Worm (Caenorhabditis elegans) whole organism, young adult: ENCODE data around the gene srx-28.

Experiments
- F23B12.7 ChIP-seq: sonication (generic microtip); optimal IDR thresholded peaks from 2 replicates; lab custom pipeline; 2017; ENCODE audit warnings: missing genetic modification characterization, mild to moderate bottlenecking, missing compliant biosample characterization, antibody characterized with exemption, moderate library complexity; ENCODE audit not compliant: insufficient read depth
- F39B2.1 ChIP-seq: fragments of 200-800 bp; sonication (Bioruptor generic); IDR thresholded peaks from 2 replicates; pipeline ENCODE4 v1.3.6; 2022; ENCODE audit warnings: missing genetic modification reagents, missing genetic modification characterization, missing compliant biosample characterization
- F49E8.2 ChIP-seq: sonication (generic microtip); optimal IDR thresholded peaks from 3 replicates; lab custom pipeline; 2017; ENCODE audit warnings: missing genetic modification characterization, mild to moderate bottlenecking, missing compliant biosample characterization, antibody characterized with exemption, moderate library complexity; ENCODE audit not compliant: insufficient read depth
- F52B5.7 ChIP-seq: sonication (generic microtip); optimal IDR thresholded peaks from 2 replicates; lab custom pipeline; 2016; ENCODE audit warnings: mild to moderate bottlenecking, missing genetic modification characterization, missing compliant biosample characterization
- F55B11.4 ChIP-seq: sonication (generic microtip); optimal IDR thresholded peaks from 2 replicates; lab custom pipeline; 2016; ENCODE audit warnings: missing compliant biosample characterization, missing genetic modification characterization, borderline replicate concordance; ENCODE audit not compliant: insufficient read depth
- T07F8.4 ChIP-seq: sonication (generic microtip); optimal IDR thresholded peaks from 2 replicates; lab custom pipeline; 2016; ENCODE audit warnings: mild to moderate bottlenecking, missing genetic modification characterization, moderate library complexity, missing compliant biosample characterization
- T26A5.8 ChIP-seq: sonication (generic microtip); optimal IDR thresholded peaks from 2 replicates; lab custom pipeline; 2016; ENCODE audit warnings: missing genetic modification characterization, missing compliant biosample characterization
- Y53G8AR.9 ChIP-seq: fragments of 200-800 bp; sonication (Bioruptor generic); conservative IDR thresholded peaks from 2 replicates; pipeline ENCODE4 v1.3.6; 2022; ENCODE audit warnings: missing genetic modification reagents, missing genetic modification characterization, missing compliant biosample characterization
- Y67H2A.10 ChIP-seq: fragments of 200-800 bp; sonication (Bioruptor generic); conservative IDR thresholded peaks from 2 replicates; pipeline ENCODE4 v1.3.6; 2022; ENCODE audit warnings: missing genetic modification reagents, missing genetic modification characterization, missing compliant biosample characterization
- Y95B8A.8 ChIP-seq: fragments of 200-800 bp; sonication (Bioruptor generic); IDR thresholded peaks from 2 replicates; pipeline ENCODE4 v1.3.6; 2022; ENCODE audit warnings: missing genetic modification reagents, missing genetic modification characterization, missing compliant biosample characterization
- ZK185.1 ChIP-seq: sonication (generic microtip); optimal IDR thresholded peaks from 2 replicates; lab custom pipeline; 2016; ENCODE audit warnings: mild to moderate bottlenecking, missing genetic modification characterization, missing compliant biosample characterization; ENCODE audit not compliant: poor library complexity, severe bottlenecking
- cebp-1 ChIP-seq, 2 experiments: fragments of 200-800 bp in 1 of 2; sonication (Bioruptor generic) in 1 of 2; sonication (generic microtip) in 1 of 2; IDR thresholded peaks in 1 of 2; optimal IDR thresholded peaks in 1 of 2; 2 replicates each; pipeline versions ENCODE4 v1.3.6 to Lab custom; 2017 to 2022; ENCODE audit warnings: missing compliant biosample characterization in 2 of 2, missing genetic modification characterization in 2 of 2, mild to moderate bottlenecking in 1 of 2, missing genetic modification reagents in 1 of 2, moderate library complexity in 1 of 2
- efl-1 ChIP-seq: fragments of 150-350 bp; optimal IDR thresholded peaks from 2 replicates; lab custom pipeline; 2014; ENCODE audit warnings: missing biosample characterization, missing genetic modification reagents, missing genetic modification characterization
- egl-44 ChIP-seq: fragments of 200-800 bp; sonication (Bioruptor generic); IDR thresholded peaks from 2 replicates; pipeline ENCODE4 v1.3.6; 2022; ENCODE audit warnings: missing genetic modification reagents, missing genetic modification characterization, missing compliant biosample characterization
- egrh-3 ChIP-seq: fragments of 200-800 bp; sonication (Bioruptor generic); IDR thresholded peaks from 2 replicates; pipeline ENCODE4 v1.3.6; 2022; ENCODE audit warnings: missing genetic modification reagents, missing genetic modification characterization, missing compliant biosample characterization
- ekl-4 ChIP-seq: fragments of 200-800 bp; sonication (Bioruptor generic); IDR thresholded peaks from 2 replicates; pipeline ENCODE4 v1.3.6; 2022; ENCODE audit warnings: missing genetic modification reagents, missing genetic modification characterization, missing compliant biosample characterization
- him-1 ChIP-seq: sonication (generic microtip); optimal IDR thresholded peaks from 2 replicates; lab custom pipeline; 2016; ENCODE audit warnings: missing genotype, missing genetic modification reagents, missing genetic modification characterization, missing compliant biosample characterization
- hlh-26 ChIP-seq: fragments of 200-800 bp; sonication (Bioruptor generic); conservative IDR thresholded peaks from 2 replicates; pipeline ENCODE4 v1.3.6; 2022; ENCODE audit warnings: missing genetic modification reagents, missing genetic modification characterization, missing compliant biosample characterization
- hmg-20 ChIP-seq: fragments of 200-800 bp; sonication (Bioruptor generic); IDR thresholded peaks from 2 replicates; pipeline ENCODE4 v1.3.6; 2022; ENCODE audit warnings: missing genetic modification reagents, missing genetic modification characterization, missing compliant biosample characterization
- let-607 ChIP-seq, 2 experiments: fragments of 200-800 bp in 1 of 2; sonication (Bioruptor generic) in 1 of 2; sonication (generic microtip) in 1 of 2; optimal IDR thresholded peaks; 2 replicates each; lab custom pipeline; 2016 to 2018; ENCODE audit warnings: mild to moderate bottlenecking in 2 of 2, missing compliant biosample characterization in 2 of 2, missing genetic modification characterization in 2 of 2, moderate library complexity in 2 of 2, missing genotype in 1 of 2
- lin-35 ChIP-seq, 3 experiments: fragments of 150-350 bp in 2 of 3; sonication (generic microtip) in 1 of 3; optimal IDR thresholded peaks; 2 replicates each; lab custom pipeline; 2014 to 2018; ENCODE audit warnings: missing biosample characterization in 3 of 3, missing genetic modification characterization in 3 of 3, missing genetic modification reagents in 3 of 3
- lin-40 ChIP-seq: sonication (generic microtip); optimal IDR thresholded peaks from 2 replicates; lab custom pipeline; 2016; ENCODE audit warnings: missing genetic modification characterization, mild to moderate bottlenecking, missing compliant biosample characterization, missing genotype, missing genetic modification reagents
- lin-54 ChIP-seq: fragments of 200-800 bp; sonication (Bioruptor generic); optimal IDR thresholded peaks from 2 replicates; lab custom pipeline; 2018; ENCODE audit warnings: mild to moderate bottlenecking, missing genetic modification characterization, missing compliant biosample characterization
- lir-1 ChIP-seq: fragments of 200-800 bp; sonication (Bioruptor generic); conservative IDR thresholded peaks from 2 replicates; pipeline ENCODE4 v1.3.6; 2022; ENCODE audit warnings: missing genetic modification reagents, missing genetic modification characterization, missing compliant biosample characterization
- lsy-27 ChIP-seq: sonication (generic microtip); optimal IDR thresholded peaks from 2 replicates; lab custom pipeline; 2017; ENCODE audit warnings: missing genetic modification characterization, mild to moderate bottlenecking, missing compliant biosample characterization, antibody characterized with exemption, missing genotype, borderline replicate concordance; ENCODE audit not compliant: insufficient read depth
- madf-3 ChIP-seq: fragments of 200-800 bp; sonication (Bioruptor generic); IDR thresholded peaks from 2 replicates; pipeline ENCODE4 v1.3.6; 2022; ENCODE audit warnings: missing genetic modification reagents, missing genetic modification characterization, missing compliant biosample characterization
- madf-6 ChIP-seq: fragments of 200-800 bp; sonication (Bioruptor generic); IDR thresholded peaks from 2 replicates; pipeline ENCODE4 v1.3.6; 2022; ENCODE audit warnings: missing genetic modification reagents, missing genetic modification characterization, missing compliant biosample characterization
- mes-4 ChIP-seq: sonication (generic microtip); optimal IDR thresholded peaks from 2 replicates; lab custom pipeline; 2016; ENCODE audit warnings: missing genotype, missing genetic modification characterization, missing compliant biosample characterization
- mxl-1 ChIP-seq: sonication (generic microtip); optimal IDR thresholded peaks from 2 replicates; lab custom pipeline; 2016; ENCODE audit warnings: missing genetic modification characterization, missing compliant biosample characterization
- nhr-179 ChIP-seq: sonication (generic microtip); optimal IDR thresholded peaks from 2 replicates; lab custom pipeline; 2016; ENCODE audit warnings: mild to moderate bottlenecking, missing genetic modification characterization, missing compliant biosample characterization
- nhr-80 ChIP-seq: sonication (generic microtip); optimal IDR thresholded peaks from 2 replicates; lab custom pipeline; 2016; ENCODE audit warnings: missing genetic modification characterization, missing compliant biosample characterization
- pbrm-1 ChIP-seq: fragments of 200-800 bp; sonication (Bioruptor generic); IDR thresholded peaks from 2 replicates; pipeline ENCODE4 v1.3.6; 2022; ENCODE audit warnings: missing genetic modification reagents, missing genetic modification characterization, missing compliant biosample characterization
- rcor-1 ChIP-seq: fragments of 200-800 bp; sonication (Bioruptor generic); IDR thresholded peaks from 2 replicates; pipeline ENCODE4 v1.3.6; 2022; ENCODE audit warnings: missing genetic modification reagents, missing genetic modification characterization, missing compliant biosample characterization
- rec-8 ChIP-seq, 2 experiments: sonication (generic microtip); optimal IDR thresholded peaks; 2 replicates each; lab custom pipeline; 2016; ENCODE audit warnings: mild to moderate bottlenecking in 2 of 2, missing genetic modification characterization in 2 of 2, missing genetic modification reagents in 2 of 2, missing genotype in 2 of 2, missing biosample characterization in 1 of 2, missing compliant biosample characterization in 1 of 2, moderate library complexity in 1 of 2
- repo-1 ChIP-seq: sonication (generic microtip); optimal IDR thresholded peaks from 2 replicates; lab custom pipeline; 2017; ENCODE audit warnings: mild to moderate bottlenecking, missing genetic modification characterization, missing compliant biosample characterization
- sptf-2 ChIP-seq: fragments of 200-800 bp; sonication (Bioruptor generic); optimal IDR thresholded peaks from 2 replicates; lab custom pipeline; 2018; ENCODE audit warnings: mild to moderate bottlenecking, missing genetic modification characterization, missing compliant biosample characterization
- tbx-9 ChIP-seq: sonication (generic microtip); optimal IDR thresholded peaks from 2 replicates; lab custom pipeline; 2016; ENCODE audit warnings: borderline replicate concordance, missing genetic modification characterization, inconsistent platforms, missing compliant biosample characterization
- unc-130 ChIP-seq: sonication (generic microtip); optimal IDR thresholded peaks from 2 replicates; lab custom pipeline; 2016; ENCODE audit warnings: missing genetic modification reagents, missing genetic modification characterization, missing compliant biosample characterization
- unc-62 ChIP-seq: fragments of 150-350 bp; optimal IDR thresholded peaks from 2 replicates; lab custom pipeline; 2014; ENCODE audit warnings: missing biosample characterization, missing genetic modification reagents, missing genetic modification characterization
- ztf-25 ChIP-seq: fragments of 200-800 bp; sonication (Bioruptor generic); IDR thresholded peaks from 2 replicates; pipeline ENCODE4 v1.3.6; 2022; ENCODE audit warnings: missing genetic modification reagents, missing genetic modification characterization, missing compliant biosample characterization
- ztf-26 ChIP-seq: sonication (generic microtip); optimal IDR thresholded peaks from 2 replicates; lab custom pipeline; 2017; ENCODE audit warnings: missing genetic modification characterization, missing compliant biosample characterization
- ztf-3 ChIP-seq: fragments of 200-800 bp; sonication (Bioruptor generic); optimal IDR thresholded peaks from 2 replicates; lab custom pipeline; 2018; ENCODE audit warnings: mild to moderate bottlenecking, missing genetic modification characterization, missing compliant biosample characterization

The srx-28 gene

ce11 chrV:2713532-2713931 lies 43.5 kb downstream of the srx-28 start, which contains the start of gene srt-28:
TSS of gene srt-28 (minus strand) at chrV:2713632.
- TF ChIP-seq ZK185.1 (tag; lab: Kevin White, UChicago), result no peak
- TF ChIP-seq Y67H2A.10 (GFP tag; lab: Robert Waterston, UW), result no peak
- TF ChIP-seq tbx-9 (tag; lab: Kevin White, UChicago), result no peak
- no peak for TF ChIP-seq mxl-1 (tag; lab: Kevin White, UChicago)
- no peak for TF ChIP-seq F23B12.7 (tag; lab: Kevin White, UChicago)
- no peak for TF ChIP-seq madf-3 (GFP tag; lab: Robert Waterston, UW)

DNA sequence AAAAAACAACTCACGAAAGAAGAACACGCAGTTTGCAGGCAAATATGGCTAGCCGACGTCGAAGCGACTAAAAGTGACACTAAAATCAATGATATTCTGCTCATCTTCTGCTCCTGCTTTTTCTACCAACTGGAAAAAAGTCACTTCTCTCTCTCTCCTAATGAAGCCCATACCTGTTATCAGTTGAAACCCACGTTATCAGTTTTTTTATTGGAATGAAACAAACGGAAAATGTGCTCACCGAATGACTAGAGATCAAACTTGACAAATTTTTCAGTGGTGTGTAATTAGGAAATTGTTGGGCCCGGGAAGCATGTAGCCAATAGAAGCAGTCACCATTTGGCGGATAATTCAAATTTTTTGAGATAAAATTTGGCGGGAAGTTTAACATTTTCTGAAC lies 45.6 kb downstream of the srx-28 start, which contains the start of gene C24B9.3:
C24B9.3 (minus strand) TSS at position 171 of the 400 bp plus-strand sequence.
- TF ChIP-seq nhr-80, result peak; percentile 79
- TF ChIP-seq lir-1 (GFP tag; lab: Robert Waterston, UW), result no peak

ce11 chrV:2710192-2710591 lies 46.9 kb downstream of the srx-28 start:
- TF ChIP-seq pbrm-1, result no peak
- TF ChIP-seq let-607 (tag; optimal IDR thresholded peaks at IDR 0.05; lab: Kevin White, UChicago), result no peak
- TF ChIP-seq F52B5.7, result no peak
- TF ChIP-seq ztf-26 (tag; lab: Kevin White, UChicago), result no peak
- TF ChIP-seq lin-35 (GFP tag; optimal IDR thresholded peaks at IDR 0.05; lab: Kevin White, UChicago), result no peak
- no peak for TF ChIP-seq repo-1 (tag; lab: Kevin White, UChicago)
- TF ChIP-seq rec-8 (tag; optimal IDR thresholded peaks at IDR 0.05; lab: Kevin White, UChicago), result no peak
- no peak for TF ChIP-seq F39B2.1 (GFP tag; lab: Robert Waterston, UW)
- no peak for TF ChIP-seq Y95B8A.8
- no peak for TF ChIP-seq lin-40 (tag; lab: Kevin White, UChicago)
- TF ChIP-seq rcor-1 (GFP tag; lab: Robert Waterston, UW), result no peak
- no peak for TF ChIP-seq T07F8.4 (tag; lab: Kevin White, UChicago)
- TF ChIP-seq efl-1 (GFP tag; lab: Kevin White, UChicago), result no peak
- TF ChIP-seq hmg-20 (GFP tag; lab: Robert Waterston, UW), result no peak
- no peak for TF ChIP-seq ekl-4 (GFP tag; lab: Robert Waterston, UW)
- TF ChIP-seq ztf-25 (GFP tag; lab: Robert Waterston, UW), result no peak
- TF ChIP-seq him-1 (tag; lab: Kevin White, UChicago), result no peak

DNA sequence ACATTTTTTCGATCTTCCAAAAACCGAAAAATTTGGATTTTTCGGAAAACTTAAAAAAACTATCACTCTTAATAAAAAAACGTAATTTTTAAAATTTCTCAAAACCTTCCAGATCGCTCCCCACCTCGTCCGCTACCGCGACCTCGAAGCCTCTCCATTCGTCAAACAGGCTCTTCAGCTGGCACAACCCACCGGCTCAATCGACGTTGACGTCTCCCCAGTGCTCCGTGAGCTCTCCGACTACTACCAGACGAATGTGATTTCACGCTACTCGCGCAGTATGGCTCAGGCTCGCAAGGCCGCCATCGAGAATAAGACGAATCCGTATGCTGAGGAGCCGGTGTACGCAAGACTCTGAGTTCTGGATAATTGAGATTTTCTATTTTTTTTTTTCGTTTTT lies 50.7 kb downstream of the srx-28 start:
- TF ChIP-seq ZK185.1 (tag; lab: Kevin White, UChicago) (no peak), sptf-2 (no peak), F55B11.4 (no peak), T26A5.8 (no peak), ztf-3 (no peak), F49E8.2 (no peak), lin-54 (GFP tag; lab: Kevin White, UChicago) (no peak), unc-62 (no peak), Y53G8AR.9 (no peak), lsy-27 (tag; lab: Kevin White, UChicago) (no peak), egl-44 (no peak), cebp-1 (GFP tag; IDR thresholded peaks at IDR 0.05; lab: Robert Waterston, UW) (no peak), cebp-1 (tag; optimal IDR thresholded peaks at IDR 0.05; lab: Kevin White, UChicago) (no peak), madf-6 (GFP tag; lab: Robert Waterston, UW) (no peak), nhr-179 (tag; lab: Kevin White, UChicago) (no peak), mes-4 (tag; lab: Kevin White, UChicago) (no peak), lir-1 (GFP tag; lab: Robert Waterston, UW) (no peak), hlh-26 (GFP tag; lab: Robert Waterston, UW) (no peak), egrh-3 (GFP tag; lab: Robert Waterston, UW) (no peak), unc-130 (GFP tag; lab: Kevin White, UChicago) (no peak), tbx-9 (tag; lab: Kevin White, UChicago) (no peak)
